Fruit fly (Drosophila melanogaster) whole organism, embryonic: ENCODE measurements around the gene CG7627.
A peak's percentile ranks its signal among the peaks of the same experiment; 100 is the strongest.

ENCODE experiments used
- CG11723 ChIP-seq: fragments of 200-800 bp; sonication (Bioruptor generic); optimal IDR thresholded peaks from 2 replicates; lab custom pipeline; 2017; ENCODE audit warnings: missing biosample characterization, mild to moderate bottlenecking, missing genetic modification characterization
- CG12299 ChIP-seq: fragments of 200-800 bp; sonication (Bioruptor generic); optimal IDR thresholded peaks from 2 replicates; lab custom pipeline; 2018; ENCODE audit warnings: missing biosample characterization, mild to moderate bottlenecking, missing genetic modification characterization
- CG14860 ChIP-seq: fragments of 200-800 bp; sonication (Bioruptor generic); IDR thresholded peaks from 3 replicates; pipeline ENCODE4 v1.3.6; 2022; ENCODE audit warnings: missing biosample characterization, missing genetic modification characterization; ENCODE audit not compliant: partially characterized antibody
- CG16813 ChIP-seq: fragments of 200-800 bp; sonication (Bioruptor generic); IDR thresholded peaks from 3 replicates; pipeline ENCODE4 v1.3.6; 2022; ENCODE audit warnings: missing biosample characterization, missing genetic modification characterization; ENCODE audit not compliant: partially characterized antibody
- CG16815 ChIP-seq: fragments of 200-800 bp; sonication (Bioruptor generic); optimal IDR thresholded peaks from 3 replicates; lab custom pipeline; 2017; ENCODE audit warnings: missing biosample characterization, mild to moderate bottlenecking, missing genetic modification characterization
- CG17612 ChIP-seq: fragments of 200-800 bp; sonication (Bioruptor generic); IDR thresholded peaks from 2 replicates; pipeline ENCODE4 v1.3.6; 2022; ENCODE audit warnings: missing biosample characterization, missing genetic modification characterization
- CG18599 ChIP-seq: fragments of 200-800 bp; sonication (Bioruptor generic); optimal IDR thresholded peaks from 3 replicates; lab custom pipeline; 2017; ENCODE audit warnings: missing biosample characterization, missing genetic modification characterization, mild to moderate bottlenecking, moderate library complexity, missing genetic modification reagents
- CG32767 ChIP-seq: fragments of 200-800 bp; sonication (Bioruptor generic); IDR thresholded peaks from 2 replicates; pipeline ENCODE4 v1.3.6; 2022; ENCODE audit warnings: missing biosample characterization, missing genetic modification characterization
- CG3726 ChIP-seq: fragments of 200-800 bp; sonication (Bioruptor generic); IDR thresholded peaks from 3 replicates; pipeline ENCODE4, ENCODE4 v1.3.6; 2022; ENCODE audit warnings: missing biosample characterization, missing genetic modification characterization
- CG4328 ChIP-seq: fragments of 200-800 bp; sonication (Bioruptor generic); optimal IDR thresholded peaks from 3 replicates; lab custom pipeline; 2017; ENCODE audit warnings: missing biosample characterization, missing genetic modification reagents, missing genetic modification characterization
- CG4424 ChIP-seq: fragments of 200-800 bp; sonication (Bioruptor generic); optimal IDR thresholded peaks from 3 replicates; lab custom pipeline; 2016; ENCODE audit warnings: missing biosample characterization, missing genetic modification characterization
- CG4854 ChIP-seq: fragments of 200-800 bp; sonication (Bioruptor generic); optimal IDR thresholded peaks from 2 replicates; lab custom pipeline; 2016; ENCODE audit warnings: missing biosample characterization, missing genetic modification characterization, inconsistent platforms
- CG6683 ChIP-seq: fragments of 200-800 bp; sonication (Bioruptor generic); optimal IDR thresholded peaks from 2 replicates; lab custom pipeline; 2017; ENCODE audit warnings: missing biosample characterization, mild to moderate bottlenecking, missing genetic modification characterization, missing genetic modification reagents
- CG6791 ChIP-seq: fragments of 200-800 bp; sonication (Bioruptor generic); IDR thresholded peaks from 3 replicates; pipeline ENCODE4 v1.3.6; 2022; ENCODE audit warnings: missing biosample characterization, missing genetic modification characterization; ENCODE audit not compliant: partially characterized antibody
- CG7839 ChIP-seq: fragments of 200-800 bp; sonication (Bioruptor generic); optimal IDR thresholded peaks from 3 replicates; lab custom pipeline; 2018; ENCODE audit warnings: missing biosample characterization, mild to moderate bottlenecking, missing genetic modification characterization, moderate library complexity
- CG8290 ChIP-seq, 3 experiments: fragments of 200-800 bp; sonication (Bioruptor generic); optimal IDR thresholded peaks; 2 replicates each; lab custom pipeline; 2016 to 2019; ENCODE audit warnings: missing biosample characterization in 3 of 3, missing genetic modification characterization in 3 of 3, mild to moderate bottlenecking in 2 of 3, moderate library complexity in 1 of 3
- CG9932 ChIP-seq: fragments of 200-800 bp; sonication (Bioruptor generic); IDR thresholded peaks from 2 replicates; pipeline ENCODE4 v1.3.6; 2022; ENCODE audit warnings: missing biosample characterization, missing genetic modification characterization
- Drgx ChIP-seq: fragments of 200-800 bp; sonication (Bioruptor generic); IDR thresholded peaks from 2 replicates; pipeline ENCODE4 v1.3.6; 2022; ENCODE audit warnings: missing biosample characterization, missing genetic modification characterization
- Fer2 ChIP-seq: fragments of 200-800 bp; sonication (Bioruptor generic); optimal IDR thresholded peaks from 2 replicates; lab custom pipeline; 2018; ENCODE audit warnings: missing biosample characterization, mild to moderate bottlenecking, missing genetic modification characterization, moderate library complexity
- Fer3 ChIP-seq: fragments of 200-800 bp; sonication (Bioruptor generic); optimal IDR thresholded peaks from 2 replicates; lab custom pipeline; 2018; ENCODE audit warnings: missing biosample characterization, mild to moderate bottlenecking, missing genetic modification characterization, moderate library complexity
- GATAe ChIP-seq: fragments of 200-800 bp; sonication (Bioruptor generic); conservative IDR thresholded peaks from 2 replicates; pipeline ENCODE4 v1.3.6; 2022; ENCODE audit warnings: missing biosample characterization, missing genetic modification characterization
- Gsc ChIP-seq: fragments of 200-800 bp; sonication (Bioruptor generic); IDR thresholded peaks from 2 replicates; pipeline ENCODE4 v1.3.6; 2022; ENCODE audit warnings: missing biosample characterization, missing genetic modification characterization
- Hr39 ChIP-seq: fragments of >200 bp; optimal IDR thresholded peaks from 2 replicates; lab custom pipeline; 2017
- Med ChIP-seq: fragments of 200-800 bp; sonication (Bioruptor generic); peaks from one replicate; lab custom pipeline; 2016; ENCODE audit warnings: missing biosample characterization, missing genetic modification characterization, mild to moderate bottlenecking, inconsistent platforms, moderate library complexity
- Nf-YC ChIP-seq: fragments of 200-800 bp; optimal IDR thresholded peaks from 3 replicates; lab custom pipeline; 2019; ENCODE audit warnings: missing biosample characterization, mild to moderate bottlenecking, missing genetic modification characterization, moderate library complexity
- Sin3A ChIP-seq: fragments of >200 bp; optimal IDR thresholded peaks from 2 replicates; lab custom pipeline; 2018
- ac ChIP-seq: fragments of 200-800 bp; sonication (Bioruptor generic); optimal IDR thresholded peaks from 3 replicates; lab custom pipeline; 2017; ENCODE audit warnings: missing biosample characterization, mild to moderate bottlenecking, missing genetic modification characterization
- ash1 ChIP-seq: fragments of 200-800 bp; sonication (Bioruptor generic); optimal IDR thresholded peaks from 2 replicates; lab custom pipeline; 2018; ENCODE audit warnings: missing biosample characterization, mild to moderate bottlenecking, missing genetic modification characterization
- ato ChIP-seq: fragments of 200-800 bp; sonication (Bioruptor generic); IDR thresholded peaks from 2 replicates; pipeline ENCODE4 v1.3.6; 2022; ENCODE audit warnings: missing biosample characterization, missing genetic modification characterization; ENCODE audit not compliant: partially characterized antibody
- bigmax ChIP-seq: fragments of 200-800 bp; sonication (Bioruptor generic); optimal IDR thresholded peaks from 2 replicates; lab custom pipeline; 2018; ENCODE audit warnings: missing biosample characterization, mild to moderate bottlenecking, missing genetic modification characterization
- cas ChIP-seq: fragments of 200-800 bp; sonication (Bioruptor generic); IDR thresholded peaks from 2 replicates; pipeline ENCODE4 v1.3.6; 2022; ENCODE audit warnings: missing biosample characterization, missing genetic modification characterization
- chif ChIP-seq, 2 experiments: fragments of 200-800 bp; sonication (Bioruptor generic); optimal IDR thresholded peaks; 3 replicates each; lab custom pipeline; 2016; ENCODE audit warnings: missing biosample characterization in 2 of 2, missing genetic modification characterization in 2 of 2
- esg ChIP-seq: fragments of 200-800 bp; sonication (Bioruptor generic); conservative IDR thresholded peaks from 2 replicates; pipeline ENCODE4 v1.3.6; 2022; ENCODE audit warnings: missing biosample characterization, missing genetic modification characterization
- fu2 ChIP-seq: fragments of 200-800 bp; sonication (Bioruptor generic); optimal IDR thresholded peaks from 2 replicates; lab custom pipeline; 2016; ENCODE audit warnings: missing biosample characterization, missing genetic modification characterization
- gcm2 ChIP-seq: fragments of 200-800 bp; sonication (Bioruptor generic); optimal IDR thresholded peaks from 2 replicates; lab custom pipeline; 2016; ENCODE audit warnings: missing biosample characterization, missing genetic modification characterization
- ind ChIP-seq: fragments of 200-800 bp; sonication (Bioruptor generic); optimal IDR thresholded peaks from 3 replicates; lab custom pipeline; 2016; ENCODE audit warnings: missing biosample characterization, missing genetic modification characterization
- jing ChIP-seq: fragments of 200-800 bp; sonication (Bioruptor generic); optimal IDR thresholded peaks from 2 replicates; lab custom pipeline; 2018; ENCODE audit warnings: missing biosample characterization, mild to moderate bottlenecking, missing genetic modification characterization
- ken ChIP-seq: fragments of 200-800 bp; sonication (Bioruptor generic); IDR thresholded peaks from 3 replicates; pipeline ENCODE4 v1.3.6; 2022; ENCODE audit warnings: missing biosample characterization, missing genetic modification characterization
- klu ChIP-seq: fragments of 200-800 bp; sonication (Bioruptor generic); IDR thresholded peaks from 2 replicates; pipeline ENCODE4 v1.3.6; 2022; ENCODE audit warnings: missing biosample characterization, missing genetic modification characterization
- knrl ChIP-seq: fragments of 200-800 bp; sonication (Bioruptor generic); IDR thresholded peaks from 3 replicates; pipeline ENCODE4 v1.3.6; 2022; ENCODE audit warnings: missing biosample characterization, missing genetic modification characterization; ENCODE audit not compliant: partially characterized antibody
- lilli ChIP-seq: fragments of 200-800 bp; sonication (Bioruptor generic); optimal IDR thresholded peaks from 3 replicates; lab custom pipeline; 2016; ENCODE audit warnings: missing biosample characterization, missing genetic modification characterization
- lmd ChIP-seq: fragments of 200-800 bp; sonication (Bioruptor generic); IDR thresholded peaks from 2 replicates; pipeline ENCODE4 v1.3.6; 2022; ENCODE audit warnings: missing biosample characterization, missing genetic modification characterization
- oc ChIP-seq: fragments of 200-800 bp; sonication (Bioruptor generic); optimal IDR thresholded peaks from 2 replicates; lab custom pipeline; 2018; ENCODE audit warnings: missing biosample characterization, mild to moderate bottlenecking, missing genetic modification characterization, moderate library complexity
- pita ChIP-seq: fragments of 200-800 bp; sonication (Bioruptor generic); optimal IDR thresholded peaks from 2 replicates; lab custom pipeline; 2017; ENCODE audit warnings: missing biosample characterization, mild to moderate bottlenecking, missing genetic modification characterization
- sisA ChIP-seq: fragments of 200-800 bp; sonication (Bioruptor generic); IDR thresholded peaks from 2 replicates; pipeline ENCODE4 v1.3.6; 2022; ENCODE audit warnings: missing biosample characterization, missing genetic modification characterization
- sob ChIP-seq: fragments of 200-800 bp; sonication (Bioruptor generic); IDR thresholded peaks from 2 replicates; pipeline ENCODE4 v1.3.6; 2022; ENCODE audit warnings: missing biosample characterization, missing genetic modification characterization
- twi ChIP-seq: fragments of 200-800 bp; optimal IDR thresholded peaks from 2 replicates; lab custom pipeline; 2019; ENCODE audit warnings: missing biosample characterization, mild to moderate bottlenecking, missing genetic modification characterization, moderate library complexity
- wek ChIP-seq: fragments of 200-800 bp; sonication (Bioruptor generic); optimal IDR thresholded peaks from 3 replicates; lab custom pipeline; 2018; ENCODE audit warnings: missing biosample characterization, mild to moderate bottlenecking, missing genetic modification characterization, moderate library complexity
- zfh1 ChIP-seq: fragments of 200-800 bp; sonication (Bioruptor generic); IDR thresholded peaks from 3 replicates; pipeline ENCODE4 v1.3.6; 2022; ENCODE audit warnings: missing biosample characterization, missing genetic modification characterization

The CG7627 gene

DNA sequence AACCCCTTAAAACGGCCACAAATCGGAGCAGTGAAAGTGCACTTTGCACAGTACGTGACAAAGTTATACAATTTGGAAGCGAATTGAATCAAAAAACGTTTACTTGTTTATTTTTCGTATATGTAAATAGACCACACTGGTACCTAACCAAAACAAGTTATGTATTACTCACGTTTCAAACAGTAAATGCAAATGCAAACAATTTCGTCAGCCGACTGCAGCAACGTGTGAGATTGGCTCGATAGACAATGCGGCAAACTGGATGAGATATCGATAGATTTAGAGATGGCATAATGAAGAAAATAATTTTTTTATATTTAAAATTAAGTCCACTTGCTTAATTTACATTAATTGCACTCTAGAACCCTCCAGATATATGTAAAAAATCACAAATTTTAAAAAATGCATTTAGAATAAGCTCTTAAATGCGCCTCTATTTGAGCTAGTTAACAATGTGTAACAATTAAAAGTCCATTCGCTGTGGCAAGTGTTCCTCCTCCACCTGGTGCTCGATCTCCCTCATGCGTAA, 19.3 kb upstream of the CG7627 start, which contains the start of gene AlaRS (continued):
- TF ChIP-seq CG4328 (peak; percentile 27), ato (no peak), ind (GFP tag; lab: Kevin White, UChicago) (peak; percentile 25), CG14860 (GFP tag; lab: Robert Waterston, UW) (peak; percentile 41; the same call in 1 of the 3 replicates), Fer2 (no peak), CG4854 (GFP tag; lab: Kevin White, UChicago) (peak; percentile 15)

DNA sequence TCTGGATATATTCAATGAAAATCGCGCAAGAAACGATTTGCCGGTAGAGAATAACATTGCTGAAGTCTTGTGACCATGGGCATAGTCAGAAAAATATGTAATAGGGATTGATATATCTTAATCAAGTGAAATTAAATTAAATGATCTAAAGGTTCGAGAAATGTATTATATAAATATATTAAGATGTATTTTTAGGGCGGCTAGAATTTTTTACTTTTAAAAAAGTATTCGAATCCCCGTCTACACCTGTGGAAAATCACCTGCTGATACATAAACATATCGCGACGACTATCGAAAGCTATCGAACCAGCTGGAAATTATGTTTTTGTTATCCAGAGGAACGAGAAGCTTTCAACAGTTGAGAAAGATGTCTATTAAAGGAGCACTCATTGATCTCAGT, 14.4 kb upstream of the CG7627 start, which contains the start of the genes CG13390 and CG17294:
Gene CG13390, minus strand, starts transcription at position 81 of the 400 bp plus-strand sequence.
Gene CG17294, plus strand, starts transcription at position 319 of the 400 bp plus-strand sequence.
- TF ChIP-seq CG9932 (GFP tag; lab: Robert Waterston, UW) (peak; percentile 100), knrl (GFP tag; lab: Robert Waterston, UW) (peak; percentile 76), Hr39 (lab: Kevin White, UChicago) (no peak), CG7839 (tag; lab: Kevin White, UChicago) (peak; percentile 100), Sin3A (no peak), ac (GFP tag; lab: Kevin White, UChicago) (peak; percentile 97), CG6791 (GFP tag; lab: Robert Waterston, UW) (peak; percentile 64), ash1 (GFP tag; lab: Kevin White, UChicago) (peak; percentile 98), Fer3 (tag; lab: Kevin White, UChicago) (peak; percentile 100), sisA (peak; percentile 100), CG4424 (GFP tag; lab: Kevin White, UChicago) (peak; percentile 99), CG12299 (tag; lab: Kevin White, UChicago) (peak; percentile 100), Gsc (GFP tag; lab: Robert Waterston, UW) (peak; percentile 98), CG18599 (GFP tag; lab: Kevin White, UChicago) (peak; percentile 100), CG4854 (GFP tag; lab: Kevin White, UChicago) (peak; percentile 97), Nf-YC (tag; lab: Kevin White, UChicago) (peak; percentile 95), CG3726 (GFP tag; lab: Robert Waterston, UW) (peak; percentile 99), chif (GFP tag; optimal IDR thresholded peaks at IDR 0.05; lab: Kevin White, UChicago) (peak; percentile 87 to 95), pita (GFP tag; lab: Kevin White, UChicago) (no peak), esg (GFP tag; lab: Robert Waterston, UW) (peak; percentile 100), jing (GFP tag; lab: Kevin White, UChicago) (peak; percentile 99), wek (peak; percentile 94), CG17612 (GFP tag; lab: Robert Waterston, UW) (peak; percentile 99), zfh1 (GFP tag; lab: Robert Waterston, UW) (peak; percentile 100), Med (GFP tag; lab: Kevin White, UChicago) (peak; percentile 99), CG11723 (peak; percentile 99), CG16815 (GFP tag; lab: Kevin White, UChicago) (peak; percentile 99), bigmax (GFP tag; lab: Kevin White, UChicago) (peak; percentile 83), oc (tag; lab: Kevin White, UChicago) (peak; percentile 100), CG6683 (peak; percentile 99), lilli (GFP tag; lab: Kevin White, UChicago) (peak; percentile 99), Drgx (GFP tag; lab: Robert Waterston, UW) (peak; percentile 100), CG32767 (GFP tag; lab: Robert Waterston, UW) (peak; percentile 99), CG16813 (GFP tag; lab: Robert Waterston, UW) (peak; percentile 68), lmd (peak; percentile 99), twi (tag; lab: Kevin White, UChicago) (peak; percentile 99), ken (GFP tag; lab: Robert Waterston, UW) (peak; percentile 99), gcm2 (GFP tag; lab: Kevin White, UChicago) (peak; percentile 92), klu (GFP tag; lab: Robert Waterston, UW) (peak; percentile 99), fu2 (GFP tag; lab: Kevin White, UChicago) (peak; percentile 86), cas (GFP tag; lab: Robert Waterston, UW) (peak; percentile 99), CG8290 (GFP tag; optimal IDR thresholded peaks at IDR 0.05; lab: Kevin White, UChicago) (peak; percentile 98), CG8290 (tag; optimal IDR thresholded peaks at IDR 0.05; lab: Kevin White, UChicago) (peak; percentile 96 to 98), sob (GFP tag; lab: Robert Waterston, UW) (peak; percentile 100), GATAe (GFP tag; lab: Robert Waterston, UW) (peak; percentile 99)
